Worm (Caenorhabditis elegans) whole organism, L4 larva: ENCODE data around the gene metl-9.

ENCODE experiments used
- D1046.2 ChIP-seq: fragments of 200-800 bp; sonication (Bioruptor generic); IDR thresholded peaks from 2 replicates; pipeline ENCODE4 v1.3.6; 2022; ENCODE audit warnings: missing genetic modification characterization, missing compliant biosample characterization
- F26F4.8 ChIP-seq: fragments of 200-800 bp; sonication (Bioruptor generic); conservative IDR thresholded peaks from 2 replicates; pipeline ENCODE4 v1.3.6; 2022; ENCODE audit warnings: missing genetic modification characterization, missing compliant biosample characterization
- T20F7.1 ChIP-seq: fragments of 200-800 bp; sonication (Bioruptor generic); optimal IDR thresholded peaks from 2 replicates; lab custom pipeline; 2018; ENCODE audit warnings: mild to moderate bottlenecking, missing genetic modification characterization, missing compliant biosample characterization
- Y105C5A.15 ChIP-seq: fragments of 200-800 bp; sonication (Bioruptor generic); IDR thresholded peaks from 2 replicates; pipeline ENCODE4 v1.3.6; 2022; ENCODE audit warnings: missing genetic modification characterization, missing compliant biosample characterization
- ZK337.2 ChIP-seq: fragments of 200-800 bp; sonication (Bioruptor generic); IDR thresholded peaks from 2 replicates; pipeline ENCODE4 v1.3.6; 2022; ENCODE audit warnings: missing genetic modification reagents, missing genetic modification characterization, missing compliant biosample characterization
- arid-1 ChIP-seq: fragments of 200-800 bp; sonication (Bioruptor generic); conservative IDR thresholded peaks from 2 replicates; pipeline ENCODE4 v1.3.6; 2022; ENCODE audit warnings: missing genetic modification reagents, missing genetic modification characterization, missing compliant biosample characterization
- attf-4 ChIP-seq: sonication (generic microtip); optimal IDR thresholded peaks from 3 replicates; lab custom pipeline; 2017; ENCODE audit warnings: missing biosample characterization, missing genetic modification characterization
- ceh-20 ChIP-seq: fragments of 200-800 bp; sonication (Bioruptor generic); IDR thresholded peaks from 2 replicates; pipeline ENCODE4 v1.3.6; 2022; ENCODE audit warnings: missing genetic modification reagents, missing genetic modification characterization, missing compliant biosample characterization
- ceh-28 ChIP-seq: fragments of 150-350 bp; optimal IDR thresholded peaks from 2 replicates; lab custom pipeline; 2014; ENCODE audit warnings: missing biosample characterization, missing genetic modification reagents, missing genetic modification characterization
- ceh-62 ChIP-seq: sonication (generic microtip); optimal IDR thresholded peaks from 2 replicates; lab custom pipeline; 2017; ENCODE audit warnings: missing biosample characterization, missing genetic modification characterization
- ceh-82 ChIP-seq: sonication (generic microtip); optimal IDR thresholded peaks from 2 replicates; lab custom pipeline; 2017; ENCODE audit warnings: missing biosample characterization, missing genetic modification characterization
- ctbp-1 ChIP-seq: fragments of 200-800 bp; sonication (Bioruptor generic); IDR thresholded peaks from 2 replicates; pipeline ENCODE4 v1.3.6; 2022; ENCODE audit warnings: missing genetic modification reagents, missing genetic modification characterization, missing compliant biosample characterization
- daf-12 ChIP-seq: fragments of 150-350 bp; optimal IDR thresholded peaks from 2 replicates; lab custom pipeline; 2014; ENCODE audit warnings: missing biosample characterization, missing genetic modification reagents, missing genetic modification characterization
- daf-16 ChIP-seq, 3 experiments: sonication (generic microtip); optimal IDR thresholded peaks; 2 replicates each; lab custom pipeline; 2016 to 2017; ENCODE audit warnings: missing genetic modification characterization in 3 of 3, missing genetic modification reagents in 3 of 3, mild to moderate bottlenecking in 2 of 3, missing compliant biosample characterization in 2 of 3, missing biosample characterization in 1 of 3, moderate library complexity in 1 of 3
- daf-19 ChIP-seq: fragments of 200-800 bp; sonication (Bioruptor generic); conservative IDR thresholded peaks from 2 replicates; pipeline ENCODE4 v1.3.6; 2022; ENCODE audit warnings: missing genetic modification characterization, missing compliant biosample characterization
- daf-8 ChIP-seq: fragments of 200-800 bp; sonication (Bioruptor generic); IDR thresholded peaks from 2 replicates; pipeline ENCODE4 v1.3.6; 2022; ENCODE audit warnings: missing genetic modification characterization, missing compliant biosample characterization
- dmd-9 ChIP-seq: fragments of 200-800 bp; sonication (Bioruptor generic); IDR thresholded peaks from 2 replicates; pipeline ENCODE4 v1.3.6; 2022; ENCODE audit warnings: missing genetic modification reagents, missing genetic modification characterization, missing compliant biosample characterization
- dve-1 ChIP-seq: sonication (generic microtip); optimal IDR thresholded peaks from 2 replicates; lab custom pipeline; 2017; ENCODE audit warnings: antibody characterized with exemption, mild to moderate bottlenecking, missing genetic modification characterization, missing compliant biosample characterization; ENCODE audit not compliant: insufficient read depth
- fos-1 ChIP-seq: fragments of 150-350 bp; optimal IDR thresholded peaks from 2 replicates; lab custom pipeline; 2014; ENCODE audit warnings: missing biosample characterization, missing genetic modification characterization
- gei-8 ChIP-seq: fragments of 200-800 bp; sonication (Bioruptor generic); optimal IDR thresholded peaks from 2 replicates; lab custom pipeline; 2018; ENCODE audit warnings: mild to moderate bottlenecking, missing genetic modification characterization, missing compliant biosample characterization
- lim-7 ChIP-seq: fragments of 200-800 bp; sonication (Bioruptor generic); IDR thresholded peaks from 2 replicates; pipeline ENCODE4 v1.3.6; 2022; ENCODE audit warnings: missing genetic modification characterization, missing compliant biosample characterization
- lin-15B ChIP-seq: fragments of 150-350 bp; sonication (generic microtip); optimal IDR thresholded peaks from 3 replicates; lab custom pipeline; 2014; ENCODE audit warnings: missing biosample characterization, missing genetic modification characterization
- lin-39 ChIP-seq: fragments of 150-350 bp; optimal IDR thresholded peaks from 2 replicates; lab custom pipeline; 2014; ENCODE audit warnings: missing biosample characterization, missing genetic modification reagents, missing genetic modification characterization
- lir-3 ChIP-seq: sonication (generic microtip); optimal IDR thresholded peaks from 2 replicates; lab custom pipeline; 2016; ENCODE audit warnings: mild to moderate bottlenecking, missing genetic modification characterization, missing compliant biosample characterization
- lsy-2 ChIP-seq, 2 experiments: fragments of 150-350 bp in 1 of 2; sonication (generic microtip) in 1 of 2; optimal IDR thresholded peaks; 2 replicates each; lab custom pipeline; 2014 to 2017; ENCODE audit warnings: missing biosample characterization in 2 of 2, missing genetic modification characterization in 2 of 2
- madf-5 ChIP-seq, 2 experiments: fragments of 200-800 bp; sonication (Bioruptor generic); IDR thresholded peaks; 2 replicates each; pipeline ENCODE4 v1.3.6; 2022; ENCODE audit warnings: missing compliant biosample characterization in 2 of 2, missing genetic modification characterization in 2 of 2
- mes-2 ChIP-seq: sonication (generic microtip); optimal IDR thresholded peaks from 2 replicates; lab custom pipeline; 2016; ENCODE audit warnings: missing genotype, mild to moderate bottlenecking, missing genetic modification characterization, missing compliant biosample characterization; ENCODE audit not compliant: poor library complexity, severe bottlenecking
- mxl-2 ChIP-seq: fragments of 200-800 bp; sonication (Bioruptor generic); conservative IDR thresholded peaks from 2 replicates; pipeline ENCODE4 v1.3.6; 2022; ENCODE audit warnings: missing genetic modification reagents, missing genetic modification characterization, missing compliant biosample characterization
- nhr-10 ChIP-seq: fragments of 150-350 bp; optimal IDR thresholded peaks from 2 replicates; lab custom pipeline; 2014; ENCODE audit warnings: missing biosample characterization, missing genetic modification characterization
- nhr-102 ChIP-seq: sonication (generic microtip); optimal IDR thresholded peaks from 2 replicates; lab custom pipeline; 2016; ENCODE audit warnings: mild to moderate bottlenecking, missing genetic modification characterization, moderate library complexity, missing compliant biosample characterization
- nhr-111 ChIP-seq: fragments of 200-800 bp; sonication (Bioruptor generic); optimal IDR thresholded peaks from 2 replicates; lab custom pipeline; 2018; ENCODE audit warnings: mild to moderate bottlenecking, missing genetic modification characterization, missing compliant biosample characterization
- nhr-237 ChIP-seq: sonication (generic microtip); optimal IDR thresholded peaks from 2 replicates; lab custom pipeline; 2017; ENCODE audit warnings: missing biosample characterization, missing genetic modification characterization
- nhr-25 ChIP-seq: sonication (generic microtip); optimal IDR thresholded peaks from 2 replicates; lab custom pipeline; 2017; ENCODE audit warnings: missing genetic modification characterization, mild to moderate bottlenecking, missing compliant biosample characterization, antibody characterized with exemption, moderate library complexity, borderline replicate concordance; ENCODE audit not compliant: insufficient read depth
- nhr-28 ChIP-seq: fragments of 150-350 bp; optimal IDR thresholded peaks from 2 replicates; lab custom pipeline; 2014; ENCODE audit warnings: missing biosample characterization, missing genetic modification characterization
- nhr-41 ChIP-seq: fragments of 200-800 bp; sonication (Bioruptor generic); IDR thresholded peaks from 2 replicates; pipeline ENCODE4 v1.3.6; 2022; ENCODE audit warnings: missing genetic modification reagents, missing genetic modification characterization, missing compliant biosample characterization
- nhr-42 ChIP-seq: fragments of 200-800 bp; sonication (Bioruptor generic); IDR thresholded peaks from 2 replicates; pipeline ENCODE4 v1.3.6; 2022; ENCODE audit warnings: missing genetic modification characterization, missing compliant biosample characterization
- nhr-48 ChIP-seq: sonication (generic microtip); optimal IDR thresholded peaks from 2 replicates; lab custom pipeline; 2016; ENCODE audit warnings: mild to moderate bottlenecking, missing genetic modification characterization, missing compliant biosample characterization
- nhr-76 ChIP-seq: fragments of 150-350 bp; optimal IDR thresholded peaks from 2 replicates; lab custom pipeline; 2014; ENCODE audit warnings: missing biosample characterization, missing genetic modification characterization
- rbr-2 ChIP-seq: sonication (generic microtip); optimal IDR thresholded peaks from 2 replicates; lab custom pipeline; 2016; ENCODE audit warnings: missing genotype, missing genetic modification characterization, missing compliant biosample characterization
- saeg-2 ChIP-seq: fragments of 200-800 bp; sonication (Bioruptor generic); IDR thresholded peaks from 2 replicates; pipeline ENCODE4 v1.3.6; 2022; ENCODE audit warnings: missing genetic modification reagents, missing genetic modification characterization, missing compliant biosample characterization
- sdz-12 ChIP-seq: fragments of 200-800 bp; sonication (Bioruptor generic); optimal IDR thresholded peaks from 2 replicates; lab custom pipeline; 2018; ENCODE audit warnings: mild to moderate bottlenecking, missing genetic modification characterization, missing compliant biosample characterization
- skn-1 ChIP-seq: fragments of 150-350 bp; optimal IDR thresholded peaks from 2 replicates; lab custom pipeline; 2014; ENCODE audit warnings: missing biosample characterization, missing genetic modification characterization
- snpc-4 ChIP-seq: fragments of 150-350 bp; optimal IDR thresholded peaks from 2 replicates; lab custom pipeline; 2014; ENCODE audit warnings: missing biosample characterization, missing genetic modification characterization
- spr-1 ChIP-seq: sonication (generic microtip); optimal IDR thresholded peaks from 2 replicates; lab custom pipeline; 2016; ENCODE audit warnings: mild to moderate bottlenecking, missing genetic modification characterization, missing compliant biosample characterization
- spr-3 ChIP-seq: fragments of 200-800 bp; sonication (Bioruptor generic); optimal IDR thresholded peaks from 2 replicates; lab custom pipeline; 2018; ENCODE audit warnings: mild to moderate bottlenecking, missing genetic modification characterization, missing compliant biosample characterization
- tra-1 ChIP-seq: fragments of 200-800 bp; sonication (Bioruptor generic); IDR thresholded peaks from 2 replicates; pipeline ENCODE4 v1.3.6; 2022; ENCODE audit warnings: missing genetic modification reagents, missing genetic modification characterization, missing compliant biosample characterization
- unc-62 ChIP-seq, 3 experiments: fragments of 150-350 bp in 1 of 3; sonication (generic microtip); optimal IDR thresholded peaks in 2 of 3; peaks in 1 of 3; 1 replicate in 1 of 3; 2 replicates in 2 of 3; lab custom pipeline; 2014 to 2017; ENCODE audit warnings: missing biosample characterization in 3 of 3, missing genetic modification characterization in 3 of 3, missing genetic modification reagents in 3 of 3, missing genotype in 1 of 3
- vab-7 ChIP-seq: fragments of 200-800 bp; sonication (Bioruptor generic); IDR thresholded peaks from 2 replicates; pipeline ENCODE4 v1.3.6; 2022; ENCODE audit warnings: missing genetic modification reagents, missing genetic modification characterization, missing compliant biosample characterization
- zfp-2 ChIP-seq: sonication (generic microtip); optimal IDR thresholded peaks from 2 replicates; lab custom pipeline; 2016; ENCODE audit warnings: mild to moderate bottlenecking, missing genetic modification characterization, missing compliant biosample characterization
- zip-11 ChIP-seq: fragments of 200-800 bp; sonication (Bioruptor generic); IDR thresholded peaks from 2 replicates; pipeline ENCODE4 v1.3.6; 2022; ENCODE audit warnings: missing genetic modification characterization, missing compliant biosample characterization
- zip-2 ChIP-seq: fragments of 150-350 bp; optimal IDR thresholded peaks from 2 replicates; lab custom pipeline; 2014; ENCODE audit warnings: missing biosample characterization, missing genetic modification characterization

metl-9 gene

DNA sequence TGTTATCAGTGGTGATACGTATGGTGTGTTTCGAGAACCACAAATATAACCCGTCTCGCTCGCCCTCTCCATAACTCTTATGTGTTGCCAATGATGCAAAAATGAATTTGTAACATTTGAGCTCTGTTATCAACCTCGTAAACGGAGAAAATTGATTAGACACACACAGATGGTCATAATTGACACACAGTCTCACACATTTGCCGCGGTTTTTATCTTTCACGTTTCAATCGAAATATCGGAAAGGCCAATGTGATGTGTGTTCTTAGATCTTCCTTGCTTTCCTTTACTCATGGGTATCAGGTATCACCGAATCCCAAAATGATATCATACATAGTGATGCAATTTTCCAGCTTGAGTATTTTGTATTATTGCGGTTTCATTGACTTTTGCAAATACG, 34.6 kb upstream of the metl-9 start (continued):
- no peak for TF ChIP-seq snpc-4 (tag; lab: Kevin White, UChicago)
- no peak for TF ChIP-seq madf-5 (GFP tag; IDR thresholded peaks at IDR 0.05; lab: Robert Waterston, UW)
- no peak for TF ChIP-seq dmd-9
- TF ChIP-seq nhr-28: peak; percentile 97
- peak in 1 of 2 experiments; percentile 47 for TF ChIP-seq daf-16 (GFP tag; optimal IDR thresholded peaks at IDR 0.05; lab: Kevin White, UChicago)
- TF ChIP-seq daf-16 (tag; optimal IDR thresholded peaks at IDR 0.05; lab: Kevin White, UChicago): peak; percentile 97
- TF ChIP-seq ZK337.2 (GFP tag; lab: Robert Waterston, UW): no peak
- TF ChIP-seq nhr-76 (tag; lab: Kevin White, UChicago): no peak
- TF ChIP-seq nhr-237 (tag; lab: Kevin White, UChicago): no peak
- TF ChIP-seq tra-1 (GFP tag; lab: Robert Waterston, UW): peak; percentile 66
- TF ChIP-seq ceh-20 (GFP tag; lab: Robert Waterston, UW): no peak
- TF ChIP-seq lsy-2 (tag; optimal IDR thresholded peaks at IDR 0.05; lab: Kevin White, UChicago): peak in 1 of 2 experiments; percentile 45
- TF ChIP-seq lir-3 (tag; lab: Kevin White, UChicago): no peak
- no peak for TF ChIP-seq lim-7 (GFP tag; lab: Robert Waterston, UW)
- no peak for TF ChIP-seq daf-19 (GFP tag; lab: Robert Waterston, UW)
- TF ChIP-seq nhr-42: no peak
- TF ChIP-seq dve-1 (tag; lab: Kevin White, UChicago): peak; percentile 88
- no peak for TF ChIP-seq lin-39 (tag; lab: Kevin White, UChicago)
- TF ChIP-seq ceh-82 (tag; lab: Kevin White, UChicago): no peak
- no peak for TF ChIP-seq fos-1
- no peak for TF ChIP-seq spr-3 (GFP tag; lab: Kevin White, UChicago)
- TF ChIP-seq mes-2: peak; percentile 31
- no peak for TF ChIP-seq zip-2 (tag; lab: Kevin White, UChicago)
- no peak for TF ChIP-seq D1046.2 (GFP tag; lab: Robert Waterston, UW)
- peak in 1 of 2 experiments; percentile 83 for TF ChIP-seq unc-62 (GFP tag; optimal IDR thresholded peaks at IDR 0.05 in 1 of 2; lab: Kevin White, UChicago)
- no peak for TF ChIP-seq unc-62 (tag; optimal IDR thresholded peaks at IDR 0.05; lab: Kevin White, UChicago)
- TF ChIP-seq vab-7: no peak
- no peak for TF ChIP-seq ceh-28 (tag; lab: Kevin White, UChicago)
- TF ChIP-seq Y105C5A.15: no peak
- TF ChIP-seq daf-8 (GFP tag; lab: Robert Waterston, UW): no peak
- no peak for TF ChIP-seq skn-1
- no peak for TF ChIP-seq mxl-2
- TF ChIP-seq arid-1 (GFP tag; lab: Robert Waterston, UW): no peak
- no peak for TF ChIP-seq zfp-2 (tag; lab: Kevin White, UChicago)
- TF ChIP-seq saeg-2: no peak
- no peak for TF ChIP-seq nhr-25
- TF ChIP-seq sdz-12 (GFP tag; lab: Kevin White, UChicago): no peak
- TF ChIP-seq nhr-102: peak; percentile 46
- TF ChIP-seq daf-12 (tag; lab: Kevin White, UChicago): no peak
- no peak for TF ChIP-seq rbr-2
- TF ChIP-seq attf-4 (tag; lab: Kevin White, UChicago): no peak
- peak; percentile 67 for TF ChIP-seq nhr-10 (tag; lab: Kevin White, UChicago)
- TF ChIP-seq nhr-48 (tag; lab: Kevin White, UChicago): peak; percentile 43
- no peak for TF ChIP-seq lin-15B (tag; lab: Kevin White, UChicago)
- no peak for TF ChIP-seq ceh-62
- TF ChIP-seq spr-1 (tag; lab: Kevin White, UChicago): no peak
- TF ChIP-seq nhr-111 (GFP tag; lab: Kevin White, UChicago): no peak
- TF ChIP-seq nhr-41 (GFP tag; lab: Robert Waterston, UW): no peak
- TF ChIP-seq T20F7.1 (GFP tag; lab: Kevin White, UChicago): peak; percentile 42
- no peak for TF ChIP-seq ctbp-1 (GFP tag; lab: Robert Waterston, UW)
- TF ChIP-seq gei-8 (GFP tag; lab: Kevin White, UChicago): no peak
- TF ChIP-seq zip-11 (GFP tag; lab: Robert Waterston, UW): no peak
- TF ChIP-seq F26F4.8: no peak
